Worm (Caenorhabditis elegans): ENCODE data around the gene Y97E10AR.6.

The Y97E10AR.6 gene

DNA sequence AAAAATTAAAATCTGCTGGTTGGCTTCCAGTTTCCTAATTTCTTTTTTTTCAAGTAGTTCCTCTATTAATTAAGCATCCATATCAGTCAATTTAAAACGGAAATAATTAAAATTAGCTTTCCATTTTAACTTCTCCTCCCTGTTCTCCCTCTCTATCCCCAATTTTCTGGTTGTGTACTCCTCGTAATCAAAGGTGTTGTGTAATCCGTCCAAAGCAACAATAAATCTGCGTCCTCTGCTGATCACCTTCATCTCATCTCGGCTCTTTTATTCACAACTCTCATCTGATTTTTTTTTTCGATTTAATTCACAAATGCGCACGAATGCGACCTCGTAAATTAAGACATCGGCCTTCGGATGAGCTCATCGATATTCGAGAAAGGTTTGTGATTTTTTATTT, 17.9 kb downstream of the Y97E10AR.6 start, which contains the start of gene Y97E10AR.2:
TSS of gene Y97E10AR.2 (plus strand) at position 301 of the 400 bp plus-strand sequence.
- TF ChIP-seq snpc-4 (tag; optimal IDR thresholded peaks at IDR 0.05) = no peak
- no peak for TF ChIP-seq ztf-4 (tag; optimal IDR thresholded peaks at IDR 0.05)
- no peak for TF ChIP-seq Y55F3AM.14 (GFP tag; optimal IDR thresholded peaks at IDR 0.05)
- no peak for TF ChIP-seq nhr-12 (tag; optimal IDR thresholded peaks at IDR 0.05)
- TF ChIP-seq mbf-1 (tag; optimal IDR thresholded peaks at IDR 0.05) = no peak
- no peak for TF ChIP-seq nhr-6 (tag; optimal IDR thresholded peaks at IDR 0.05)
- no peak for TF ChIP-seq ceh-16 (tag; optimal IDR thresholded peaks at IDR 0.05)
- TF ChIP-seq nhr-25 (tag; optimal IDR thresholded peaks at IDR 0.05) = no peak
- TF ChIP-seq sma-9 (GFP tag; optimal IDR thresholded peaks at IDR 0.05) = no peak
- TF ChIP-seq sma-9 (tag; optimal IDR thresholded peaks at IDR 0.05) = no peak
- no peak for TF ChIP-seq lin-13 (GFP tag; optimal IDR thresholded peaks at IDR 0.05)

DNA sequence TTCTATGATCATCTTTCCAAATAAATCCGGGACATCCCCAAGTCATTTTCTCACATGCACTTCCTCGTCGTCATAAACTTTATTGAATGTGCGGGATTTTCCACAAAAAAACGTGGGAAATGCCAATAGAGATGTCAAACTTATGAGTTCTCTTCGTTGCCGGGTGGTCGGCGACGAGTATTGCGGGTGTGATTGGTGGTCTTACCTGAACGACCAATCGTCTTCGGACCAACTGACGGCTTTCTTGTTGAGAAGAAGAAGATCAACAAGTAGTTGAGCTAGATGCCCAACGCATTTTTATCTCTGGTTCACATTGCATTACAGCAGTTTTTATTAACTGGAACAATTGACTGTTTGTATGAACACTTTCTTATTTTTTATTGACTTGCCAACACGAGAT, 18.6 kb downstream of the Y97E10AR.6 start:
- no peak for TF ChIP-seq Y55F3AM.14 (GFP tag; optimal IDR thresholded peaks at IDR 0.05)
- TF ChIP-seq elt-1 (tag; optimal IDR thresholded peaks at IDR 0.05) = no peak
- no peak for TF ChIP-seq nhr-23 (tag; optimal IDR thresholded peaks at IDR 0.05)
- no peak for TF ChIP-seq ztf-4 (tag; optimal IDR thresholded peaks at IDR 0.05)
- no peak for TF ChIP-seq R02D3.7 (tag; optimal IDR thresholded peaks at IDR 0.05)
- no peak for TF ChIP-seq nhr-6 (tag; optimal IDR thresholded peaks at IDR 0.05)
- no peak for TF ChIP-seq unc-39 (tag; optimal IDR thresholded peaks at IDR 0.05)
- TF ChIP-seq ZK546.5 (tag; optimal IDR thresholded peaks at IDR 0.05) = no peak
- TF ChIP-seq unc-62 (GFP tag; optimal IDR thresholded peaks at IDR 0.05) = no peak
- no peak for TF ChIP-seq aly-2 (tag; optimal IDR thresholded peaks at IDR 0.05)
- TF ChIP-seq ceh-82 (tag; optimal IDR thresholded peaks at IDR 0.05) = no peak
- TF ChIP-seq mbf-1 (tag; optimal IDR thresholded peaks at IDR 0.05) = no peak
- TF ChIP-seq blmp-1 (tag; optimal IDR thresholded peaks at IDR 0.05; ENCODE audit: insufficient read depth) = no peak
- TF ChIP-seq sma-9 (GFP tag; optimal IDR thresholded peaks at IDR 0.05) = no peak
- TF ChIP-seq sma-9 (tag; optimal IDR thresholded peaks at IDR 0.05) = no peak
- TF ChIP-seq nhr-10 (tag; optimal IDR thresholded peaks at IDR 0.05) = no peak
- TF ChIP-seq nhr-25 (tag; optimal IDR thresholded peaks at IDR 0.05) = no peak

DNA sequence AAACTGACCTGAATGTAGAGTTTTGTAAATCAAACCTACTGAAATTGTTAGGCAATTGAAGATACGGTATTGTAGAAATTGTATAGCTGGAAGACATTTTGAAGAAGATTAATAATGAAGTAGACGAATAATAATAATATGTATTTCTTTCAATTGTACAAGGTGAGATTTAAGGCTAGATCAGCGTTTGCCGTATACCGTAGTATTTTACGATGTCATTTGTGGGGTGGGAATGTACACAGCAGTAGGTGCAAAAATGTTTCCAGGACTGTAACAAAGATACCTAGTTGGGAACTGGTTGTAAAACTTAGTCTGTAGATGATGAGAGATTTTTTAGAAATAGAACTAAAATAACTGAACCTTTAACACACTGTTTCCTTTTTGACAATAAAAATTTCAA, 19.2 kb downstream of the Y97E10AR.6 start, which contains the start of gene ceh-76:
TSS of gene ceh-76 (minus strand) at position 101 of the 400 bp plus-strand sequence.
- no peak for TF ChIP-seq R02D3.7 (tag; optimal IDR thresholded peaks at IDR 0.05)
- no peak for TF ChIP-seq unc-55 (GFP tag; optimal IDR thresholded peaks at IDR 0.05)

DNA sequence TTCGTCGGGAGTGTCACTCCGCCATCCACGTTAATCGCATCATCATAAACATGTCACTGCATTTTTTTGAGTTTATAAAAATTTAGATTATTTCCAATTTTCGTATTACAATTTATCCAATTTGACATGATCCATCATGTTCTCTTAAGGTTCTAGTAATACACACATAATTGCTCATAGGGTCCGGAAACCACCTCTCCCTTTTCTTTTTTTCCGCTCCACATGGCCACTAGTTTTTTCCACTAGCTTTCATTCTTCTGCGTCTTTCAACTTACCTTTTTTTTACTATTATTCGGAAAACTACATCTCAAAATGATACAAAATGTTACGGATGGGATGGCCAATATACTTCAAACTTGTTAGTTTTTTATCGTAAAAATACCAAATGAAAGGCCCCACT, 27.9 kb downstream of the Y97E10AR.6 start, which contains the start of gene Y97E10AL.1:
TSS of gene Y97E10AL.1 (plus strand) at position 301 of the 400 bp plus-strand sequence.
- TF ChIP-seq peb-1 (tag; optimal IDR thresholded peaks at IDR 0.05) (no peak), C34F6.9 (tag; optimal IDR thresholded peaks at IDR 0.05) (no peak), nhr-129 (tag; optimal IDR thresholded peaks at IDR 0.05) (no peak), nhr-25 (tag; optimal IDR thresholded peaks at IDR 0.05) (no peak), Y55F3AM.14 (GFP tag; optimal IDR thresholded peaks at IDR 0.05) (no peak), R02D3.7 (tag; optimal IDR thresholded peaks at IDR 0.05) (no peak), mdl-1 (tag; optimal IDR thresholded peaks at IDR 0.05) (no peak), nhr-21 (tag; optimal IDR thresholded peaks at IDR 0.05) (no peak), unc-39 (tag; optimal IDR thresholded peaks at IDR 0.05) (no peak), elt-3 (tag; optimal IDR thresholded peaks at IDR 0.05) (no peak), lin-13 (GFP tag; optimal IDR thresholded peaks at IDR 0.05) (no peak), unc-62 (GFP tag; optimal IDR thresholded peaks at IDR 0.05) (no peak), snpc-4 (tag; optimal IDR thresholded peaks at IDR 0.05) (no peak), zag-1 (tag; optimal IDR thresholded peaks at IDR 0.05) (no peak), sem-4 (tag; optimal IDR thresholded peaks at IDR 0.05) (no peak)

DNA sequence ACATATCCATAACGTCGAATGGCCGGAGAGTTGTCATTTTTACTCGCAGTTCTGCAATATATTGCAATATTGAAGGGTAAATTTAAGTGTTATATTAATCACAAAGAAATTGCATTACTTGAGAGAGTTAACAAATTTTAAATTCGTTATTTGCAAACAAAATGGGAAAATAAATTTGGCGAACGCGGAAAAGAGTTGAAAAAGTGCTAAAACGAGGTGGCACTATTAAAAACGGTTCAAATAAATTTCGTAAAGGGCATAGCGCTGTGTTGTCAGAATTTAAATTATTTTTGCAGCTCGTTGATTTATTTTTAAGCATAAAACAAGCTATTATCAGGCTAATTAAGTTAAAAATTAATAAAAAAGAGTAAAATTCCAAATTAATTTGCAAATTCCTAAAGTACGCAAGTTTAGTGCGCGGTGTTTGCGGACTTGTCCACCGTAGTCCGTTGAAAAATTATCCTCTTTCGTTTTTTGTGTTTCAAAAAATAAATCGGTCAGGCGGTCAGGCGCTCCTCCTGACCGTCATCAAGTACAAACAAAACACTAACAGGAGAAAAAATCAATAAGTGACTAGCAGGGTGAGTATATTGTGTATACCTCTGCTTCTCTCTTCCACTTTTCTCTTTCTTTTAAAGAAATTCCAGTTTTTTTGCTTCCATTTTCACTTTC, 30.2 kb downstream of the Y97E10AR.6 start, which contains the start of the genes natb-1 and abhd-12:
TSS of gene natb-1 (minus strand) at position 51 of the 672 bp plus-strand sequence.
TSS of gene abhd-12 (plus strand) at position 499 of the 672 bp plus-strand sequence.
- TF ChIP-seq nhr-12 (tag; optimal IDR thresholded peaks at IDR 0.05) (no peak), blmp-1 (tag; optimal IDR thresholded peaks at IDR 0.05; ENCODE audit: insufficient read depth) (peak; percentile 3), crh-2 (tag; optimal IDR thresholded peaks at IDR 0.05) (peak; percentile 12), ztf-1 (GFP tag; conservative IDR thresholded peaks at IDR 0.05) (no peak), aly-2 (tag; optimal IDR thresholded peaks at IDR 0.05) (no peak), ama-1 (optimal IDR thresholded peaks at IDR 0.05) (no peak), ztf-4 (tag; optimal IDR thresholded peaks at IDR 0.05) (no peak), nhr-25 (tag; optimal IDR thresholded peaks at IDR 0.05) (peak; percentile 30), zag-1 (tag; optimal IDR thresholded peaks at IDR 0.05) (no peak), ztf-11 (tag; optimal IDR thresholded peaks at IDR 0.05) (no peak), mab-5 (tag; optimal IDR thresholded peaks at IDR 0.05) (no peak), C34F6.9 (tag; optimal IDR thresholded peaks at IDR 0.05) (peak; percentile 75), ZK546.5 (tag; optimal IDR thresholded peaks at IDR 0.05) (no peak), unc-55 (GFP tag; optimal IDR thresholded peaks at IDR 0.05) (peak; percentile 72), peb-1 (tag; optimal IDR thresholded peaks at IDR 0.05) (no peak), lsy-2 (tag; optimal IDR thresholded peaks at IDR 0.05) (peak; percentile 84 to 96), fos-1 (tag; optimal IDR thresholded peaks at IDR 0.05) (peak; percentile 20), nhr-129 (tag; optimal IDR thresholded peaks at IDR 0.05) (peak; percentile 45), gmeb-1 (tag; optimal IDR thresholded peaks at IDR 0.05) (peak; percentile 54), nhr-11 (tag; optimal IDR thresholded peaks at IDR 0.05) (no peak)

Data from whole organism, L2 larva.